Worm (Caenorhabditis elegans) whole organism, early embryonic: ENCODE results near the gene T24C2.5.
A peak's percentile ranks its signal among the peaks of the same experiment; 100 is the strongest.

Source experiments
- B0310.2 ChIP-seq: sonication (generic microtip); optimal IDR thresholded peaks from 2 replicates; lab custom pipeline; 2016; ENCODE audit warnings: mild to moderate bottlenecking, missing genetic modification characterization, missing compliant biosample characterization
- F13C5.2 ChIP-seq: sonication (generic microtip); optimal IDR thresholded peaks from 2 replicates; lab custom pipeline; 2017; ENCODE audit warnings: mild to moderate bottlenecking, missing genetic modification characterization, inconsistent platforms, missing compliant biosample characterization
- aly-1 ChIP-seq: sonication (generic microtip); optimal IDR thresholded peaks from 2 replicates; lab custom pipeline; 2016; ENCODE audit warnings: missing genetic modification characterization, missing compliant biosample characterization
- ama-1 ChIP-seq: fragments of 150-350 bp; optimal IDR thresholded peaks from 2 replicates; lab custom pipeline; 2014
- ceh-13 ChIP-seq: fragments of 200-800 bp; sonication (Bioruptor generic); optimal IDR thresholded peaks from 2 replicates; lab custom pipeline; 2018; ENCODE audit warnings: mild to moderate bottlenecking, missing genetic modification characterization, missing compliant biosample characterization
- ceh-36 ChIP-seq: sonication (generic microtip); optimal IDR thresholded peaks from 2 replicates; lab custom pipeline; 2016; ENCODE audit warnings: missing genetic modification characterization, inconsistent platforms, missing compliant biosample characterization
- ets-7 ChIP-seq: sonication (generic microtip); optimal IDR thresholded peaks from 2 replicates; lab custom pipeline; 2016; ENCODE audit warnings: missing genotype, missing genetic modification characterization, missing compliant biosample characterization
- flt-1 ChIP-seq: fragments of 200-800 bp; sonication (Bioruptor generic); IDR thresholded peaks from 2 replicates; pipeline ENCODE4 v1.3.6; 2022; ENCODE audit warnings: missing genetic modification characterization, missing compliant biosample characterization
- hmbx-1 ChIP-seq: sonication (generic microtip); optimal IDR thresholded peaks from 2 replicates; lab custom pipeline; 2016; ENCODE audit warnings: mild to moderate bottlenecking, missing genetic modification characterization, missing compliant biosample characterization
- hmg-4 ChIP-seq: fragments of 200-800 bp; sonication (Bioruptor generic); optimal IDR thresholded peaks from 2 replicates; lab custom pipeline; 2018; ENCODE audit warnings: mild to moderate bottlenecking, missing genetic modification characterization, missing compliant biosample characterization
- hnd-1 ChIP-seq: sonication (generic microtip); optimal IDR thresholded peaks from 2 replicates; lab custom pipeline; 2016; ENCODE audit warnings: missing genetic modification characterization, missing compliant biosample characterization
- pes-1 ChIP-seq: fragments of 200-800 bp; sonication (Bioruptor generic); IDR thresholded peaks from 2 replicates; pipeline ENCODE4 v1.3.6; 2022; ENCODE audit warnings: missing genetic modification reagents, missing genetic modification characterization, missing compliant biosample characterization
- scrt-1 ChIP-seq: fragments of 200-800 bp; sonication (Bioruptor generic); IDR thresholded peaks from 2 replicates; pipeline ENCODE4 v1.3.6; 2022; ENCODE audit warnings: missing genetic modification characterization, missing compliant biosample characterization
- sea-1 ChIP-seq: fragments of 200-800 bp; sonication (Bioruptor generic); conservative IDR thresholded peaks from 2 replicates; pipeline ENCODE4 v1.3.6; 2022; ENCODE audit warnings: missing genetic modification characterization, missing compliant biosample characterization
- tbx-11 ChIP-seq: fragments of 200-800 bp; sonication (Bioruptor generic); IDR thresholded peaks from 2 replicates; pipeline ENCODE4 v1.3.6; 2022; ENCODE audit warnings: missing genetic modification characterization, missing compliant biosample characterization
- tbx-37 ChIP-seq: fragments of 200-800 bp; sonication (Bioruptor generic); conservative IDR thresholded peaks from 2 replicates; pipeline ENCODE4 v1.3.6; 2022; ENCODE audit warnings: missing genetic modification reagents, missing genetic modification characterization, missing compliant biosample characterization
- tra-4 ChIP-seq: sonication (generic microtip); optimal IDR thresholded peaks from 2 replicates; lab custom pipeline; 2017; ENCODE audit warnings: missing genetic modification characterization, missing compliant biosample characterization

Gene T24C2.5

ce11 chrX:14534117-14534516 lies at the start of gene T24C2.5:
T24C2.5 (plus strand) TSS chrX:14534417.
- TF ChIP-seq ceh-13 (GFP tag; lab: Kevin White, UChicago), result no peak
- no peak for TF ChIP-seq ets-7 (tag; lab: Kevin White, UChicago)
- TF ChIP-seq tra-4 (tag; lab: Kevin White, UChicago), result no peak
- no peak for TF ChIP-seq pes-1 (GFP tag; lab: Robert Waterston, UW)
- no peak for TF ChIP-seq hnd-1 (tag; lab: Kevin White, UChicago)
- TF ChIP-seq tbx-11 (GFP tag; lab: Robert Waterston, UW), result no peak
- no peak for TF ChIP-seq ceh-36

- TF ChIP-seq F13C5.2 (tag; lab: Kevin White, UChicago) (no peak), B0310.2 (tag; lab: Kevin White, UChicago) (no peak), ceh-13 (GFP tag; lab: Kevin White, UChicago) (no peak), scrt-1 (GFP tag; lab: Robert Waterston, UW) (no peak), hmbx-1 (tag; lab: Kevin White, UChicago) (no peak), aly-1 (tag; lab: Kevin White, UChicago) (no peak), ceh-36 (no peak), tbx-37 (no peak), tra-4 (tag; lab: Kevin White, UChicago) (no peak), ama-1 (lab: Kevin White, UChicago) (no peak), hnd-1 (tag; lab: Kevin White, UChicago) (no peak)
Measured at ce11 chrX:14484827-14485226, 49.4 kb upstream of the T24C2.5 start, which contains the start of gene M163.8. M163.8 (plus strand) TSS chrX:14485127.

- TF ChIP-seq tra-4 (tag; lab: Kevin White, UChicago) (no peak), hmg-4 (peak; percentile 55), B0310.2 (tag; lab: Kevin White, UChicago) (no peak), hnd-1 (tag; lab: Kevin White, UChicago) (no peak), aly-1 (tag; lab: Kevin White, UChicago) (no peak), sea-1 (GFP tag; lab: Robert Waterston, UW) (0 out of 2 replicates have a peak, but pooled peaks have one; percentile 21), F13C5.2 (tag; lab: Kevin White, UChicago) (no peak), ama-1 (lab: Kevin White, UChicago) (no peak), ceh-36 (no peak), hmbx-1 (tag; lab: Kevin White, UChicago) (no peak), scrt-1 (GFP tag; lab: Robert Waterston, UW) (no peak), ceh-13 (GFP tag; lab: Kevin White, UChicago) (no peak), tbx-37 (no peak; the same call in 1 of the 2 replicates), pes-1 (GFP tag; lab: Robert Waterston, UW) (no peak; the same call in 1 of the 2 replicates), ets-7 (tag; lab: Kevin White, UChicago) (peak; percentile 75), flt-1 (GFP tag; lab: Robert Waterston, UW) (0 out of 2 replicates have a peak, but pooled peaks have one; percentile 45)
Measured at ce11 chrX:14486503-14486902, 47.7 kb upstream of the T24C2.5 start.

ce11 chrX:14487333-14487732 lies 46.9 kb upstream of the T24C2.5 start:
- TF ChIP-seq flt-1 (GFP tag; lab: Robert Waterston, UW) (no peak), scrt-1 (GFP tag; lab: Robert Waterston, UW) (no peak), F13C5.2 (tag; lab: Kevin White, UChicago) (no peak), aly-1 (tag; lab: Kevin White, UChicago) (no peak), tra-4 (tag; lab: Kevin White, UChicago) (no peak), ceh-36 (no peak), sea-1 (GFP tag; lab: Robert Waterston, UW) (no peak), pes-1 (GFP tag; lab: Robert Waterston, UW) (no peak), ceh-13 (GFP tag; lab: Kevin White, UChicago) (no peak), tbx-37 (no peak), hmg-4 (no peak)

ce11 chrX:14487832-14488231 lies 46.4 kb upstream of the T24C2.5 start:
- TF ChIP-seq ets-7 (tag; lab: Kevin White, UChicago) (no peak), hmg-4 (no peak), pes-1 (GFP tag; lab: Robert Waterston, UW) (no peak), aly-1 (tag; lab: Kevin White, UChicago) (no peak), B0310.2 (tag; lab: Kevin White, UChicago) (no peak), tra-4 (tag; lab: Kevin White, UChicago) (no peak), ceh-13 (GFP tag; lab: Kevin White, UChicago) (no peak), hmbx-1 (tag; lab: Kevin White, UChicago) (no peak)

- no peak for TF ChIP-seq hnd-1 (tag; lab: Kevin White, UChicago)
- no peak for TF ChIP-seq B0310.2 (tag; lab: Kevin White, UChicago)
- no peak for TF ChIP-seq ceh-36
- peak; percentile 48 for TF ChIP-seq tra-4 (tag; lab: Kevin White, UChicago)
- TF ChIP-seq sea-1 (GFP tag; lab: Robert Waterston, UW), result peak; percentile 68; the same call in 1 of the 2 replicates
- TF ChIP-seq tbx-11 (GFP tag; lab: Robert Waterston, UW), result peak; percentile 60
- no peak for TF ChIP-seq aly-1 (tag; lab: Kevin White, UChicago)
- TF ChIP-seq flt-1 (GFP tag; lab: Robert Waterston, UW), result no peak
- no peak for TF ChIP-seq ceh-13 (GFP tag; lab: Kevin White, UChicago)
- no peak for TF ChIP-seq ets-7 (tag; lab: Kevin White, UChicago)
- TF ChIP-seq hmg-4, result peak; percentile 73
- TF ChIP-seq scrt-1 (GFP tag; lab: Robert Waterston, UW), result peak; percentile 25; the same call in 1 of the 2 replicates
- TF ChIP-seq tbx-37, result peak; percentile 30; the same call in 1 of the 2 replicates
- peak; percentile 57 for TF ChIP-seq F13C5.2 (tag; lab: Kevin White, UChicago)
- TF ChIP-seq ama-1 (lab: Kevin White, UChicago), result peak; percentile 98
- TF ChIP-seq hmbx-1 (tag; lab: Kevin White, UChicago), result peak; percentile 22
- peak; percentile 58 for TF ChIP-seq pes-1 (GFP tag; lab: Robert Waterston, UW)
Measured at ce11 chrX:14489945-14490344, 44.3 kb upstream of the T24C2.5 start, which contains the start of gene his-24. his-24 (plus strand) TSS chrX:14490094.

- TF ChIP-seq ceh-36, result no peak
- TF ChIP-seq scrt-1 (GFP tag; lab: Robert Waterston, UW), result no peak
- peak; percentile 58 for TF ChIP-seq pes-1 (GFP tag; lab: Robert Waterston, UW)
- no peak for TF ChIP-seq hnd-1 (tag; lab: Kevin White, UChicago)
- TF ChIP-seq ets-7 (tag; lab: Kevin White, UChicago), result no peak
- no peak for TF ChIP-seq tbx-11 (GFP tag; lab: Robert Waterston, UW)
- no peak for TF ChIP-seq F13C5.2 (tag; lab: Kevin White, UChicago)
- no peak for TF ChIP-seq hmbx-1 (tag; lab: Kevin White, UChicago)
- TF ChIP-seq tra-4 (tag; lab: Kevin White, UChicago), result no peak
- TF ChIP-seq tbx-37, result 0 out of 2 replicates have a peak, but pooled peaks have one; percentile 5
- TF ChIP-seq aly-1 (tag; lab: Kevin White, UChicago), result no peak
- no peak for TF ChIP-seq hmg-4
- no peak for TF ChIP-seq sea-1 (GFP tag; lab: Robert Waterston, UW)
- no peak for TF ChIP-seq flt-1 (GFP tag; lab: Robert Waterston, UW)
- TF ChIP-seq ama-1 (lab: Kevin White, UChicago), result no peak
Measured at ce11 chrX:14490486-14490885, 43.7 kb upstream of the T24C2.5 start.
